Worm (Caenorhabditis elegans): ENCODE results near the gene F46B3.16.

Gene F46B3.16

ce11 chrV:20609494-20609893, 24.9 kb upstream of the F46B3.16 start, which contains the start of gene grd-2:
Gene grd-2, plus strand, starts transcription at chrV:20609794.
- TF ChIP-seq sox-4 (tag; optimal IDR thresholded peaks at IDR 0.05) (no peak), hlh-8 (tag; optimal IDR thresholded peaks at IDR 0.05) (no peak), nhr-232 (tag; optimal IDR thresholded peaks at IDR 0.05) (no peak), pat-9 (tag; optimal IDR thresholded peaks at IDR 0.05) (no peak), C08G9.2 (tag; optimal IDR thresholded peaks at IDR 0.05) (no peak), unc-86 (tag; optimal IDR thresholded peaks at IDR 0.05) (no peak), ztf-16 (tag; optimal IDR thresholded peaks at IDR 0.05) (no peak), ahr-1 (tag; optimal IDR thresholded peaks at IDR 0.05) (no peak), hlh-13 (GFP tag; optimal IDR thresholded peaks at IDR 0.05) (no peak)

ce11 chrV:20618632-20619031, 15.8 kb upstream of the F46B3.16 start, which contains the start of gene F46B3.7:
Gene F46B3.7, minus strand, starts transcription at chrV:20618732.
- TF ChIP-seq unc-86 (tag; optimal IDR thresholded peaks at IDR 0.05) (no peak), syd-9 (tag; optimal IDR thresholded peaks at IDR 0.05) (no peak), nhr-232 (tag; optimal IDR thresholded peaks at IDR 0.05) (no peak), ceh-9 (tag; optimal IDR thresholded peaks at IDR 0.05) (no peak), ceh-30 (tag; optimal IDR thresholded peaks at IDR 0.05) (no peak), tbx-2 (tag; optimal IDR thresholded peaks at IDR 0.05) (no peak), unc-42 (tag; optimal IDR thresholded peaks at IDR 0.05) (no peak)

ce11 chrV:20623060-20623459, 11.4 kb upstream of the F46B3.16 start, which contains the start of gene F46B3.8:
Gene F46B3.8, minus strand, starts transcription at chrV:20623160.
- no peak for TF ChIP-seq F13H6.1 (tag; optimal IDR thresholded peaks at IDR 0.05)
- no peak for TF ChIP-seq ama-1 (optimal IDR thresholded peaks at IDR 0.05)
- TF ChIP-seq ceh-19 (GFP tag; optimal IDR thresholded peaks at IDR 0.05): no peak
- TF ChIP-seq hlh-15 (tag; optimal IDR thresholded peaks at IDR 0.05): no peak
- TF ChIP-seq tbx-7 (tag; optimal IDR thresholded peaks at IDR 0.05): no peak
- TF ChIP-seq nfya-1 (tag; optimal IDR thresholded peaks at IDR 0.05): no peak
- no peak for TF ChIP-seq ttx-3 (tag; optimal IDR thresholded peaks at IDR 0.05)
- TF ChIP-seq hlh-6 (tag; optimal IDR thresholded peaks at IDR 0.05): no peak
- TF ChIP-seq ceh-6 (GFP tag; optimal IDR thresholded peaks at IDR 0.05): no peak

- no peak for TF ChIP-seq ceh-6 (GFP tag; optimal IDR thresholded peaks at IDR 0.05)
- no peak for TF ChIP-seq T23F11.4 (GFP tag; optimal IDR thresholded peaks at IDR 0.05)
- no peak for TF ChIP-seq hlh-15 (tag; optimal IDR thresholded peaks at IDR 0.05)
- TF ChIP-seq unc-86 (tag; optimal IDR thresholded peaks at IDR 0.05): no peak
- no peak for TF ChIP-seq dve-1 (tag; optimal IDR thresholded peaks at IDR 0.05)
- no peak for TF ChIP-seq eyg-1 (tag; optimal IDR thresholded peaks at IDR 0.05)
- TF ChIP-seq Y22D7AL.16 (tag; optimal IDR thresholded peaks at IDR 0.05): no peak
- TF ChIP-seq lim-6 (tag; optimal IDR thresholded peaks at IDR 0.05): no peak
- TF ChIP-seq ceh-22 (tag; optimal IDR thresholded peaks at IDR 0.05): no peak
- no peak for TF ChIP-seq K09A11.1 (tag; optimal IDR thresholded peaks at IDR 0.05; ENCODE audit: insufficient read depth)
- TF ChIP-seq ceh-24 (tag; optimal IDR thresholded peaks at IDR 0.05): no peak
- no peak for TF ChIP-seq gmeb-2 (tag; optimal IDR thresholded peaks at IDR 0.05)
- TF ChIP-seq sdc-2 (tag; optimal IDR thresholded peaks at IDR 0.05): no peak
- no peak for TF ChIP-seq elt-2 (tag; optimal IDR thresholded peaks at IDR 0.05)
- no peak for TF ChIP-seq pax-1 (tag; optimal IDR thresholded peaks at IDR 0.05)
- TF ChIP-seq ceh-18 (tag; optimal IDR thresholded peaks at IDR 0.05): no peak
- TF ChIP-seq ttx-3 (tag; optimal IDR thresholded peaks at IDR 0.05): no peak
- TF ChIP-seq ahr-1 (tag; optimal IDR thresholded peaks at IDR 0.05): no peak
- no peak for TF ChIP-seq pqm-1 (tag; optimal IDR thresholded peaks at IDR 0.05)
Measured at ce11 chrV:20625260-20625659, 9.2 kb upstream of the F46B3.16 start.
